Worm (Caenorhabditis elegans): ENCODE data around the gene Y119D3B.12.

- TF ChIP-seq elt-3 (tag; optimal IDR thresholded peaks at IDR 0.05) (no peak), nhr-76 (tag; optimal IDR thresholded peaks at IDR 0.05) (no peak), snpc-4 (tag; optimal IDR thresholded peaks at IDR 0.05) (no peak), nhr-237 (tag; optimal IDR thresholded peaks at IDR 0.05) (no peak), ceh-43 (GFP tag; optimal IDR thresholded peaks at IDR 0.05) (no peak), flh-1 (GFP tag; optimal IDR thresholded peaks at IDR 0.05) (no peak)
Observed at ce11 chrIII:1228593-1228992, 26.2 kb downstream of the Y119D3B.12 start.

Data from whole organism, mixed stage, embryonic.